Fruit fly (Drosophila melanogaster): ENCODE data around the gene CG32750.

The CG32750 gene

dm6 chrX:6193183-6193810, 2.9 kb downstream of the CG32750 start (continued):
- peak; percentile 50 for TF ChIP-seq tin (GFP tag; optimal IDR thresholded peaks at IDR 0.05)
- TF ChIP-seq Mad (GFP tag; optimal IDR thresholded peaks at IDR 0.05), result no peak
- peak; percentile 82 for TF ChIP-seq CoRest (tag; optimal IDR thresholded peaks at IDR 0.05)
- peak; percentile 36 for TF ChIP-seq CG16815 (GFP tag; optimal IDR thresholded peaks at IDR 0.05)
- TF ChIP-seq CG17612 (GFP tag; IDR thresholded peaks at IDR 0.05), result peak; percentile 66
- no peak for TF ChIP-seq CG1792 (GFP tag; optimal IDR thresholded peaks at IDR 0.05)
- peak; percentile 64 for TF ChIP-seq sisA (GFP tag; IDR thresholded peaks at IDR 0.05)
- TF ChIP-seq nmo (GFP tag; optimal IDR thresholded peaks at IDR 0.05), result peak; percentile 79
- TF ChIP-seq CG17912 (GFP tag; optimal IDR thresholded peaks at IDR 0.05), result no peak
- TF ChIP-seq inv (GFP tag; IDR thresholded peaks at IDR 0.05; ENCODE audit: partially characterized antibody), result no peak
- TF ChIP-seq Hmx (GFP tag; optimal IDR thresholded peaks at IDR 0.05), result no peak
- peak; percentile 48 for TF ChIP-seq Hsf (GFP tag; optimal IDR thresholded peaks at IDR 0.05)
- TF ChIP-seq CG7372 (GFP tag; IDR thresholded peaks at IDR 0.05), result peak; percentile 89
- TF ChIP-seq CG17568 (GFP tag; optimal IDR thresholded peaks at IDR 0.05), result peak; percentile 59
- TF ChIP-seq CG1602 (GFP tag; optimal IDR thresholded peaks at IDR 0.05), result peak; percentile 54
- TF ChIP-seq CG9817 (tag; optimal IDR thresholded peaks at IDR 0.05), result peak; percentile 78
- peak; percentile 84 for TF ChIP-seq klu (GFP tag; IDR thresholded peaks at IDR 0.05)
- no peak for TF ChIP-seq Spps (tag; optimal IDR thresholded peaks at IDR 0.05)
- no peak for TF ChIP-seq knrl (GFP tag; IDR thresholded peaks at IDR 0.05; ENCODE audit: partially characterized antibody)
- TF ChIP-seq CG12744 (GFP tag; optimal IDR thresholded peaks at IDR 0.05), result no peak
- TF ChIP-seq ac (GFP tag; optimal IDR thresholded peaks at IDR 0.05), result no peak
- peak; percentile 78 for TF ChIP-seq HHEX (GFP tag; optimal IDR thresholded peaks at IDR 0.05)
- no peak for TF ChIP-seq CG42726 (GFP tag; IDR thresholded peaks at IDR 0.05; ENCODE audit: partially characterized antibody)
- TF ChIP-seq CG13894 (tag; optimal IDR thresholded peaks at IDR 0.05), result peak; percentile 87
- TF ChIP-seq pan (optimal IDR thresholded peaks at IDR 0.05), result no peak
- TF ChIP-seq pan (GFP tag; optimal IDR thresholded peaks at IDR 0.05 in 1 of 2, IDR thresholded peaks at IDR 0.05 in 1 of 2), result peak in 1 of 2 experiments; percentile 94
- peak; percentile 69; the same call in 1 of the 2 replicates for TF ChIP-seq dimm (GFP tag; IDR thresholded peaks at IDR 0.05)
- TF ChIP-seq bigmax (GFP tag; optimal IDR thresholded peaks at IDR 0.05), result no peak
- no peak for TF ChIP-seq CG6791 (GFP tag; IDR thresholded peaks at IDR 0.05; ENCODE audit: partially characterized antibody)
- no peak for TF ChIP-seq disco-r (GFP tag; optimal IDR thresholded peaks at IDR 0.05)
- peak; percentile 86 for TF ChIP-seq CG11247 (GFP tag; IDR thresholded peaks at IDR 0.05)
- TF ChIP-seq al (GFP tag; IDR thresholded peaks at IDR 0.05), result peak; percentile 81
- no peak for TF ChIP-seq CG33557 (GFP tag; optimal IDR thresholded peaks at IDR 0.05)
- TF ChIP-seq NC2α (GFP tag; optimal IDR thresholded peaks at IDR 0.05), result no peak
- peak; percentile 75 for TF ChIP-seq CG30403 (GFP tag; optimal IDR thresholded peaks at IDR 0.05)
- peak; percentile 76 for TF ChIP-seq CG9727 (GFP tag; optimal IDR thresholded peaks at IDR 0.05)
- TF ChIP-seq CG14667 (GFP tag; IDR thresholded peaks at IDR 0.05), result peak; percentile 87
- peak; percentile 14 for TF ChIP-seq CG4328 (GFP tag; optimal IDR thresholded peaks at IDR 0.05)
- no peak for TF ChIP-seq gcm (GFP tag; optimal IDR thresholded peaks at IDR 0.05)
- TF ChIP-seq CG4730 (GFP tag; IDR thresholded peaks at IDR 0.05), result peak; percentile 81
- TF ChIP-seq CG2120 (GFP tag; optimal IDR thresholded peaks at IDR 0.05), result peak; percentile 83
- no peak for TF ChIP-seq Antp (GFP tag; optimal IDR thresholded peaks at IDR 0.05)
- peak; percentile 59; the same call in 1 of the 2 replicates for TF ChIP-seq Poxn (GFP tag; IDR thresholded peaks at IDR 0.05)
- no peak for TF ChIP-seq amos (GFP tag; IDR thresholded peaks at IDR 0.05; ENCODE audit: partially characterized antibody)
- TF ChIP-seq CG5180 (GFP tag; optimal IDR thresholded peaks at IDR 0.05), result peak; percentile 24
- TF ChIP-seq nerfin-2 (GFP tag; IDR thresholded peaks at IDR 0.05; ENCODE audit: partially characterized antibody), result no peak
- peak; percentile 88 for TF ChIP-seq CG14441 (GFP tag; IDR thresholded peaks at IDR 0.05)
- no peak for TF ChIP-seq prd (optimal IDR thresholded peaks at IDR 0.05)
- TF ChIP-seq prd (GFP tag; IDR thresholded peaks at IDR 0.05), result peak; percentile 87
- TF ChIP-seq C15 (GFP tag; IDR thresholded peaks at IDR 0.05), result peak; percentile 58; the same call in 1 of the 3 replicates
